Worm (Caenorhabditis elegans) whole organism, early embryonic: ENCODE measurements around the gene clec-173.

Experiments
- F13C5.2 ChIP-seq: sonication (generic microtip); optimal IDR thresholded peaks from 2 replicates; lab custom pipeline; 2017; ENCODE audit warnings: mild to moderate bottlenecking, missing genetic modification characterization, inconsistent platforms, missing compliant biosample characterization
- aly-1 ChIP-seq: sonication (generic microtip); optimal IDR thresholded peaks from 2 replicates; lab custom pipeline; 2016; ENCODE audit warnings: missing genetic modification characterization, missing compliant biosample characterization
- ama-1 ChIP-seq: fragments of 150-350 bp; optimal IDR thresholded peaks from 2 replicates; lab custom pipeline; 2014
- ceh-13 ChIP-seq: fragments of 200-800 bp; sonication (Bioruptor generic); optimal IDR thresholded peaks from 2 replicates; lab custom pipeline; 2018; ENCODE audit warnings: mild to moderate bottlenecking, missing genetic modification characterization, missing compliant biosample characterization
- ets-7 ChIP-seq: sonication (generic microtip); optimal IDR thresholded peaks from 2 replicates; lab custom pipeline; 2016; ENCODE audit warnings: missing genotype, missing genetic modification characterization, missing compliant biosample characterization
- flt-1 ChIP-seq: fragments of 200-800 bp; sonication (Bioruptor generic); IDR thresholded peaks from 2 replicates; pipeline ENCODE4 v1.3.6; 2022; ENCODE audit warnings: missing genetic modification characterization, missing compliant biosample characterization
- hmbx-1 ChIP-seq: sonication (generic microtip); optimal IDR thresholded peaks from 2 replicates; lab custom pipeline; 2016; ENCODE audit warnings: mild to moderate bottlenecking, missing genetic modification characterization, missing compliant biosample characterization
- hmg-4 ChIP-seq: fragments of 200-800 bp; sonication (Bioruptor generic); optimal IDR thresholded peaks from 2 replicates; lab custom pipeline; 2018; ENCODE audit warnings: mild to moderate bottlenecking, missing genetic modification characterization, missing compliant biosample characterization
- pes-1 ChIP-seq: fragments of 200-800 bp; sonication (Bioruptor generic); IDR thresholded peaks from 2 replicates; pipeline ENCODE4 v1.3.6; 2022; ENCODE audit warnings: missing genetic modification reagents, missing genetic modification characterization, missing compliant biosample characterization
- scrt-1 ChIP-seq: fragments of 200-800 bp; sonication (Bioruptor generic); IDR thresholded peaks from 2 replicates; pipeline ENCODE4 v1.3.6; 2022; ENCODE audit warnings: missing genetic modification characterization, missing compliant biosample characterization
- sea-1 ChIP-seq: fragments of 200-800 bp; sonication (Bioruptor generic); conservative IDR thresholded peaks from 2 replicates; pipeline ENCODE4 v1.3.6; 2022; ENCODE audit warnings: missing genetic modification characterization, missing compliant biosample characterization
- tbx-11 ChIP-seq: fragments of 200-800 bp; sonication (Bioruptor generic); IDR thresholded peaks from 2 replicates; pipeline ENCODE4 v1.3.6; 2022; ENCODE audit warnings: missing genetic modification characterization, missing compliant biosample characterization
- tbx-37 ChIP-seq: fragments of 200-800 bp; sonication (Bioruptor generic); conservative IDR thresholded peaks from 2 replicates; pipeline ENCODE4 v1.3.6; 2022; ENCODE audit warnings: missing genetic modification reagents, missing genetic modification characterization, missing compliant biosample characterization
- tra-4 ChIP-seq: sonication (generic microtip); optimal IDR thresholded peaks from 2 replicates; lab custom pipeline; 2017; ENCODE audit warnings: missing genetic modification characterization, missing compliant biosample characterization

DNA sequence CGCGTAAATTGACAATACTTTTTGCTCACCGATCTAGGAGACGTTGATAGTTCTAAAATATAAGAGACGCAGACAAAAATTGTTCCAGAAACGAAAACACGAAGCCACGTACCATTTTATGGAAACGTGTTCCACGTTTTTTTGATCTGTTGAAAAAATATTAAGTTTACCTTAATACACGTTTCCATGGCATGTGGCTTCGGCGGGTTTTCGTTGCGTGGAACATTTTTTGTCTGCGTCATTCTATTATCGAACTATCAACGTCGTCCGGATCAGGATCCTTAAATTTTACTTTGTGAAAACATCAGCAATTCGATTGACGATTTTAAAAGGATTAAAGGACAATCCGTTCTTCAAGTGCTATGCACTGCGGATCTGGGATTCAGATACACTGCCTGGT, 1.8 kb downstream of the clec-173 start, which contains the start of gene T26C12.2:
- TF ChIP-seq tbx-11 (GFP tag; lab: Robert Waterston, UW), result no peak
- no peak for TF ChIP-seq ama-1
- no peak for TF ChIP-seq sea-1 (GFP tag; lab: Robert Waterston, UW)
- TF ChIP-seq flt-1 (GFP tag; lab: Robert Waterston, UW), result no peak
- TF ChIP-seq aly-1 (tag; lab: Kevin White, UChicago), result no peak
- no peak for TF ChIP-seq ceh-13 (GFP tag; lab: Kevin White, UChicago)
- TF ChIP-seq tra-4 (tag; lab: Kevin White, UChicago), result no peak
- no peak for TF ChIP-seq F13C5.2 (tag; lab: Kevin White, UChicago)
- TF ChIP-seq hmbx-1 (tag; lab: Kevin White, UChicago), result no peak
- no peak for TF ChIP-seq tbx-37 (GFP tag; lab: Robert Waterston, UW)
- TF ChIP-seq scrt-1 (GFP tag; lab: Robert Waterston, UW), result no peak
- no peak for TF ChIP-seq pes-1 (GFP tag; lab: Robert Waterston, UW)
- TF ChIP-seq ets-7 (tag; lab: Kevin White, UChicago), result no peak
- TF ChIP-seq hmg-4 (GFP tag; lab: Kevin White, UChicago), result no peak
